Worm (Caenorhabditis elegans) whole organism, midembryonic: Measurements from ENCODE around the gene attf-2.

Source experiments
- T22C8.4 ChIP-seq: fragments of 200-800 bp; sonication (Bioruptor generic); IDR thresholded peaks from 2 replicates; pipeline ENCODE4 v1.3.6; 2022; ENCODE audit warnings: missing genetic modification characterization, missing compliant biosample characterization
- cog-1 ChIP-seq: sonication (generic microtip); optimal IDR thresholded peaks from 2 replicates; lab custom pipeline; 2016; ENCODE audit warnings: missing genetic modification characterization, missing compliant biosample characterization
- flt-1 ChIP-seq: fragments of 200-800 bp; sonication (Bioruptor generic); IDR thresholded peaks from 2 replicates; pipeline ENCODE4 v1.3.6; 2022; ENCODE audit warnings: missing genetic modification characterization, missing compliant biosample characterization
- klf-2 ChIP-seq: fragments of 200-800 bp; sonication (Bioruptor generic); conservative IDR thresholded peaks from 2 replicates; pipeline ENCODE4 v1.3.6; 2022; ENCODE audit warnings: missing genetic modification reagents, missing genetic modification characterization, missing compliant biosample characterization
- med-1 ChIP-seq: sonication (generic microtip); optimal IDR thresholded peaks from 2 replicates; lab custom pipeline; 2017; ENCODE audit warnings: missing genetic modification characterization, mild to moderate bottlenecking, missing compliant biosample characterization, antibody characterized with exemption, missing genetic modification reagents; ENCODE audit not compliant: insufficient read depth
- ref-1 ChIP-seq: fragments of 200-800 bp; sonication (Bioruptor generic); conservative IDR thresholded peaks from 2 replicates; pipeline ENCODE4 v1.3.6; 2022; ENCODE audit warnings: missing genetic modification reagents, missing genetic modification characterization, missing compliant biosample characterization
- tab-1 ChIP-seq: fragments of 200-800 bp; sonication (Bioruptor generic); IDR thresholded peaks from 2 replicates; pipeline ENCODE4 v1.3.6; 2022; ENCODE audit warnings: missing genetic modification characterization, missing compliant biosample characterization
- ztf-23 ChIP-seq: fragments of 200-800 bp; sonication (Bioruptor generic); IDR thresholded peaks from 2 replicates; pipeline ENCODE4 v1.3.6; 2022; ENCODE audit warnings: missing genetic modification reagents, missing genetic modification characterization, missing compliant biosample characterization
- ztf-29 ChIP-seq: fragments of 200-800 bp; sonication (Bioruptor generic); IDR thresholded peaks from 2 replicates; pipeline ENCODE4 v1.3.6; 2022; ENCODE audit warnings: missing genetic modification reagents, missing genetic modification characterization, missing compliant biosample characterization

DNA sequence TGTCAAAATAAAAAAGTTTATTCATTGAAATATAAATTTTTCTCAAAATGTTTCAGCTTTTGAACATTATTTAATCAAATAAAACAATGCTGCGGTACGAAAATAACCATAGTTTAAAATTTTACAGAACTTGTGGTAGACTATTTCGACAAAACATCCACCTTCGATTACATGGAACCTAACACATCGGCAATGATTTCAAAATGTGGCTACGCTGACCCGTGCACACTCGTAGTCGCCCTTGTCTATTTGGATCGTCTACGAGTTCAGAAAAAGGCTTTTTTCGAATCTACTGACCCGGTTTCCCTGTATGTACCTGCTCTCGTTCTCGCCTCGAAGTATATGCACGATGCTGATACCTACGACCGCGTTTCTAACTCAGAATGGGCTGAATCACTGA, 1.1 kb upstream of the attf-2 start:
- TF ChIP-seq T22C8.4 (GFP tag; lab: Robert Waterston, UW) (no peak), flt-1 (GFP tag; lab: Robert Waterston, UW) (no peak), cog-1 (tag; lab: Kevin White, UChicago) (no peak), tab-1 (GFP tag; lab: Robert Waterston, UW) (no peak), ztf-29 (GFP tag; lab: Robert Waterston, UW) (no peak), ztf-23 (GFP tag; lab: Robert Waterston, UW) (no peak), med-1 (GFP tag; lab: Kevin White, UChicago) (no peak), ref-1 (GFP tag; lab: Robert Waterston, UW) (no peak), klf-2 (GFP tag; lab: Robert Waterston, UW) (no peak)
